Fruit fly (Drosophila melanogaster): ENCODE data around the gene CG33333.

DNA sequence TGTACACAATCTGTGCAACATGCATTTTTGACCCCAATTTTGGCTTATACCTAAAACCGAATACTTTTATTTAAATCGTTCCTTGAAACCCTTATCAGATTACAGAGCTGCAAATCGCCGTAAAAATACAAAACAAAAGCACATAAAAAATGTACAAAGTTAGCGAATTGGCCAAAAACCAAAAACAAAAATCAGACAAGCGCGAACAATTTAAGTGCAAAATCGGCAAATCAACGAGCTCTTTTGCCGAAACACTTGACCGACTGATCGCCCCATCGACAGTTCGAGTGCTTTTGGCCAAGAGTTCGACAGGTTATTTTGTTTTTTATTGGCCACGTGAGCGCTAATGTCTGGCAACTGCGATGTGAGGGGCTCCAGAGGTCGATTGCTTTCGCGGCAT, 35.4 kb upstream of the CG33333 start:
- no peak for TF ChIP-seq CG8478 (optimal IDR thresholded peaks at IDR 0.05)
- TF ChIP-seq CTCF (optimal IDR thresholded peaks at IDR 0.05) = no peak

Data from S2 (cell line).